Worm (Caenorhabditis elegans) whole organism, young adult: ENCODE data around the gene nhr-118.

Experiments
- B0261.1 ChIP-seq: sonication (generic microtip); optimal IDR thresholded peaks from 2 replicates; lab custom pipeline; 2016; ENCODE audit warnings: mild to moderate bottlenecking, missing genetic modification characterization, moderate library complexity, missing compliant biosample characterization
- B0336.3 ChIP-seq: fragments of 200-800 bp; sonication (Bioruptor generic); IDR thresholded peaks from 2 replicates; pipeline ENCODE4 v1.3.6; 2022; ENCODE audit warnings: missing genetic modification characterization, missing compliant biosample characterization
- C17E4.6 ChIP-seq: fragments of 200-800 bp; sonication (Bioruptor generic); IDR thresholded peaks from 2 replicates; pipeline ENCODE4 v1.3.6; 2022; ENCODE audit warnings: missing genetic modification reagents, missing genetic modification characterization, missing compliant biosample characterization
- F22D6.2 ChIP-seq: sonication (generic microtip); optimal IDR thresholded peaks from 2 replicates; lab custom pipeline; 2016; ENCODE audit warnings: mild to moderate bottlenecking, missing genetic modification characterization, missing compliant biosample characterization
- F33H1.4 ChIP-seq: fragments of 200-800 bp; sonication (Bioruptor generic); IDR thresholded peaks from 2 replicates; pipeline ENCODE4 v1.3.6; 2022; ENCODE audit warnings: missing genetic modification reagents, missing genetic modification characterization, missing compliant biosample characterization
- F57A8.1 ChIP-seq: fragments of 200-800 bp; sonication (Bioruptor generic); optimal IDR thresholded peaks from 2 replicates; lab custom pipeline; 2018; ENCODE audit warnings: mild to moderate bottlenecking, missing genetic modification characterization, moderate library complexity, missing compliant biosample characterization
- T26A5.8 ChIP-seq: sonication (generic microtip); optimal IDR thresholded peaks from 2 replicates; lab custom pipeline; 2016; ENCODE audit warnings: missing genetic modification characterization, missing compliant biosample characterization
- Y53F4B.3 ChIP-seq: fragments of 200-800 bp; sonication (Bioruptor generic); IDR thresholded peaks from 2 replicates; pipeline ENCODE4 v1.3.6; 2022; ENCODE audit warnings: missing genetic modification reagents, missing genetic modification characterization, missing compliant biosample characterization
- Y53G8AR.9 ChIP-seq: fragments of 200-800 bp; sonication (Bioruptor generic); conservative IDR thresholded peaks from 2 replicates; pipeline ENCODE4 v1.3.6; 2022; ENCODE audit warnings: missing genetic modification reagents, missing genetic modification characterization, missing compliant biosample characterization
- Y79H2A.3 ChIP-seq: fragments of 200-800 bp; sonication (Bioruptor generic); conservative IDR thresholded peaks from 2 replicates; pipeline ENCODE4 v1.3.6; 2022; ENCODE audit warnings: missing genetic modification reagents, missing genetic modification characterization, missing compliant biosample characterization
- ZK185.1 ChIP-seq: sonication (generic microtip); optimal IDR thresholded peaks from 2 replicates; lab custom pipeline; 2016; ENCODE audit warnings: mild to moderate bottlenecking, missing genetic modification characterization, missing compliant biosample characterization; ENCODE audit not compliant: poor library complexity, severe bottlenecking
- ama-1 ChIP-seq, 3 experiments: fragments of 150-350 bp in 1 of 3; sonication (generic microtip) in 2 of 3; optimal IDR thresholded peaks; 2 replicates each; lab custom pipeline; 2014 to 2018; ENCODE audit warnings: missing biosample characterization in 2 of 3, missing genetic modification characterization in 2 of 3, missing genetic modification reagents in 2 of 3
- athp-1 ChIP-seq: sonication (generic microtip); optimal IDR thresholded peaks from 2 replicates; lab custom pipeline; 2017; ENCODE audit warnings: mild to moderate bottlenecking, missing genetic modification characterization, missing compliant biosample characterization
- attf-5 ChIP-seq: fragments of 200-800 bp; sonication (Bioruptor generic); optimal IDR thresholded peaks from 2 replicates; lab custom pipeline; 2018; ENCODE audit warnings: mild to moderate bottlenecking, missing genetic modification characterization, missing compliant biosample characterization
- attf-6 ChIP-seq: fragments of 200-800 bp; sonication (Bioruptor generic); IDR thresholded peaks from 2 replicates; pipeline ENCODE4 v1.3.6; 2022; ENCODE audit warnings: missing genetic modification reagents, missing genetic modification characterization, missing compliant biosample characterization
- bed-1 ChIP-seq: fragments of 200-800 bp; sonication (Bioruptor generic); IDR thresholded peaks from 2 replicates; pipeline ENCODE4 v1.3.6; 2022; ENCODE audit warnings: missing genetic modification reagents, missing genetic modification characterization, missing compliant biosample characterization
- ccch-3 ChIP-seq: fragments of 200-800 bp; sonication (Bioruptor generic); optimal IDR thresholded peaks from 2 replicates; lab custom pipeline; 2018; ENCODE audit warnings: mild to moderate bottlenecking, missing genetic modification characterization, missing compliant biosample characterization
- cebp-2 ChIP-seq: fragments of 200-800 bp; sonication (Bioruptor generic); IDR thresholded peaks from 2 replicates; pipeline ENCODE4 v1.3.6; 2022; ENCODE audit warnings: missing genetic modification characterization, missing compliant biosample characterization
- ceh-27 ChIP-seq: fragments of 200-800 bp; sonication (Bioruptor generic); optimal IDR thresholded peaks from 2 replicates; lab custom pipeline; 2018; ENCODE audit warnings: mild to moderate bottlenecking, missing genetic modification characterization, moderate library complexity, missing compliant biosample characterization
- ceh-58 ChIP-seq: fragments of 200-800 bp; sonication (Bioruptor generic); IDR thresholded peaks from 2 replicates; pipeline ENCODE4 v1.3.6; 2022; ENCODE audit warnings: missing genetic modification characterization, missing compliant biosample characterization
- ceh-79 ChIP-seq: sonication (generic microtip); optimal IDR thresholded peaks from 2 replicates; lab custom pipeline; 2017; ENCODE audit warnings: mild to moderate bottlenecking, missing genetic modification characterization, missing compliant biosample characterization
- chd-7 ChIP-seq: sonication (generic microtip); optimal IDR thresholded peaks from 2 replicates; lab custom pipeline; 2016; ENCODE audit warnings: mild to moderate bottlenecking, missing genetic modification characterization, moderate library complexity, missing compliant biosample characterization
- efl-1 ChIP-seq: fragments of 150-350 bp; optimal IDR thresholded peaks from 2 replicates; lab custom pipeline; 2014; ENCODE audit warnings: missing biosample characterization, missing genetic modification reagents, missing genetic modification characterization
- egl-18 ChIP-seq: fragments of 200-800 bp; sonication (Bioruptor generic); IDR thresholded peaks from 2 replicates; pipeline ENCODE4 v1.3.6; 2022; ENCODE audit warnings: missing genetic modification reagents, missing genetic modification characterization, missing compliant biosample characterization
- egrh-3 ChIP-seq: fragments of 200-800 bp; sonication (Bioruptor generic); IDR thresholded peaks from 2 replicates; pipeline ENCODE4 v1.3.6; 2022; ENCODE audit warnings: missing genetic modification reagents, missing genetic modification characterization, missing compliant biosample characterization
- ets-4 ChIP-seq: fragments of 200-800 bp; sonication (Bioruptor generic); optimal IDR thresholded peaks from 2 replicates; lab custom pipeline; 2018; ENCODE audit warnings: mild to moderate bottlenecking, missing genetic modification characterization, missing compliant biosample characterization
- fkh-3 ChIP-seq: sonication (generic microtip); optimal IDR thresholded peaks from 2 replicates; lab custom pipeline; 2016; ENCODE audit warnings: mild to moderate bottlenecking, missing genetic modification characterization, missing compliant biosample characterization
- hsf-1 ChIP-seq: fragments of 200-800 bp; sonication (Bioruptor generic); IDR thresholded peaks from 2 replicates; pipeline ENCODE4 v1.3.6; 2022; ENCODE audit warnings: missing genetic modification reagents, missing genetic modification characterization, missing compliant biosample characterization
- lin-26 ChIP-seq: fragments of 200-800 bp; sonication (Bioruptor generic); IDR thresholded peaks from 2 replicates; pipeline ENCODE4 v1.3.6; 2022; ENCODE audit warnings: missing genetic modification reagents, missing genetic modification characterization, missing compliant biosample characterization
- lin-35 ChIP-seq, 3 experiments: fragments of 150-350 bp in 2 of 3; sonication (generic microtip) in 1 of 3; optimal IDR thresholded peaks; 2 replicates each; lab custom pipeline; 2014 to 2018; ENCODE audit warnings: missing biosample characterization in 3 of 3, missing genetic modification characterization in 3 of 3, missing genetic modification reagents in 3 of 3
- lin-40 ChIP-seq: sonication (generic microtip); optimal IDR thresholded peaks from 2 replicates; lab custom pipeline; 2016; ENCODE audit warnings: missing genetic modification characterization, mild to moderate bottlenecking, missing compliant biosample characterization, missing genotype, missing genetic modification reagents
- lin-54 ChIP-seq: fragments of 200-800 bp; sonication (Bioruptor generic); optimal IDR thresholded peaks from 2 replicates; lab custom pipeline; 2018; ENCODE audit warnings: mild to moderate bottlenecking, missing genetic modification characterization, missing compliant biosample characterization
- madf-3 ChIP-seq: fragments of 200-800 bp; sonication (Bioruptor generic); IDR thresholded peaks from 2 replicates; pipeline ENCODE4 v1.3.6; 2022; ENCODE audit warnings: missing genetic modification reagents, missing genetic modification characterization, missing compliant biosample characterization
- madf-6 ChIP-seq: fragments of 200-800 bp; sonication (Bioruptor generic); IDR thresholded peaks from 2 replicates; pipeline ENCODE4 v1.3.6; 2022; ENCODE audit warnings: missing genetic modification reagents, missing genetic modification characterization, missing compliant biosample characterization
- madf-8 ChIP-seq: fragments of 200-800 bp; sonication (Bioruptor generic); conservative IDR thresholded peaks from 2 replicates; pipeline ENCODE4 v1.3.6; 2022; ENCODE audit warnings: missing genetic modification reagents, missing genetic modification characterization, missing compliant biosample characterization
- mel-28 ChIP-seq: sonication (generic microtip); optimal IDR thresholded peaks from 2 replicates; lab custom pipeline; 2016; ENCODE audit warnings: borderline replicate concordance, mild to moderate bottlenecking, missing genetic modification characterization, missing compliant biosample characterization
- mes-4 ChIP-seq: sonication (generic microtip); optimal IDR thresholded peaks from 2 replicates; lab custom pipeline; 2016; ENCODE audit warnings: missing genotype, missing genetic modification characterization, missing compliant biosample characterization
- nfya-2 ChIP-seq: fragments of 200-800 bp; sonication (Bioruptor generic); IDR thresholded peaks from 2 replicates; pipeline ENCODE4 v1.3.6; 2022; ENCODE audit warnings: missing genetic modification reagents, missing genetic modification characterization, missing compliant biosample characterization
- nfyb-1 ChIP-seq: fragments of 200-800 bp; sonication (Bioruptor generic); IDR thresholded peaks from 2 replicates; pipeline ENCODE4 v1.3.6; 2022; ENCODE audit warnings: missing genetic modification reagents, missing genetic modification characterization, missing compliant biosample characterization
- nhr-120 ChIP-seq: fragments of 200-800 bp; sonication (Bioruptor generic); IDR thresholded peaks from 2 replicates; pipeline ENCODE4 v1.3.6; 2022; ENCODE audit warnings: missing genetic modification characterization, missing compliant biosample characterization
- sdz-38 ChIP-seq: sonication (generic microtip); optimal IDR thresholded peaks from 2 replicates; lab custom pipeline; 2016; ENCODE audit warnings: missing genotype, missing genetic modification characterization, missing compliant biosample characterization
- sea-2 ChIP-seq: fragments of 200-800 bp; sonication (Bioruptor generic); IDR thresholded peaks from 2 replicates; pipeline ENCODE4 v1.3.6; 2022; ENCODE audit warnings: missing genetic modification characterization, missing compliant biosample characterization
- snpc-1.1 ChIP-seq: sonication (generic microtip); optimal IDR thresholded peaks from 2 replicates; lab custom pipeline; 2017; ENCODE audit warnings: missing genetic modification characterization, mild to moderate bottlenecking, missing compliant biosample characterization, antibody characterized with exemption, moderate library complexity, missing genotype, missing genetic modification reagents; ENCODE audit not compliant: insufficient read depth
- snpc-4 ChIP-seq, 5 experiments: fragments of 150-350 bp in 1 of 5; sonication (generic microtip) in 4 of 5; optimal IDR thresholded peaks; 2 replicates each; lab custom pipeline; 2014 to 2018; ENCODE audit warnings: missing genetic modification characterization in 5 of 5, missing biosample characterization in 3 of 5, antibody characterized with exemption in 2 of 5, mild to moderate bottlenecking in 2 of 5, missing compliant biosample characterization in 2 of 5, missing genotype in 2 of 5, moderate library complexity in 2 of 5, missing genetic modification reagents in 1 of 5
- tbp1 ChIP-seq: fragments of 200-800 bp; sonication (Bioruptor generic); optimal IDR thresholded peaks from 2 replicates; lab custom pipeline; 2018; ENCODE audit warnings: mild to moderate bottlenecking, missing genetic modification characterization, missing compliant biosample characterization
- tlf-1 ChIP-seq: fragments of 200-800 bp; sonication (Bioruptor generic); optimal IDR thresholded peaks from 2 replicates; lab custom pipeline; 2018; ENCODE audit warnings: mild to moderate bottlenecking, missing genetic modification characterization, missing compliant biosample characterization
- unc-130 ChIP-seq: sonication (generic microtip); optimal IDR thresholded peaks from 2 replicates; lab custom pipeline; 2016; ENCODE audit warnings: missing genetic modification reagents, missing genetic modification characterization, missing compliant biosample characterization
- ztf-18 ChIP-seq: sonication (generic microtip); optimal IDR thresholded peaks from 2 replicates; lab custom pipeline; 2016; ENCODE audit warnings: missing genotype, mild to moderate bottlenecking, missing genetic modification characterization, missing compliant biosample characterization
- ztf-3 ChIP-seq: fragments of 200-800 bp; sonication (Bioruptor generic); optimal IDR thresholded peaks from 2 replicates; lab custom pipeline; 2018; ENCODE audit warnings: mild to moderate bottlenecking, missing genetic modification characterization, missing compliant biosample characterization

Gene nhr-118

ce11 chrV:4374625-4375024 lies 33.0 kb upstream of the nhr-118 start, which contains the start of gene neg-1:
TSS of gene neg-1 (minus strand) at chrV:4374874.
- TF ChIP-seq egl-18 (GFP tag; lab: Robert Waterston, UW): no peak
- no peak for TF ChIP-seq ceh-79 (tag; lab: Kevin White, UChicago)
- no peak for TF ChIP-seq nfya-2 (GFP tag; lab: Robert Waterston, UW)
- no peak for TF ChIP-seq F33H1.4 (GFP tag; lab: Robert Waterston, UW)
- no peak for TF ChIP-seq athp-1 (tag; lab: Kevin White, UChicago)
- TF ChIP-seq attf-6 (GFP tag; lab: Robert Waterston, UW): 0 out of 2 replicates have a peak, but pooled peaks have one; percentile 21
- no peak for TF ChIP-seq lin-40 (tag; lab: Kevin White, UChicago)
- TF ChIP-seq ets-4 (GFP tag; lab: Kevin White, UChicago): no peak
- TF ChIP-seq nhr-120: no peak
- TF ChIP-seq C17E4.6 (GFP tag; lab: Robert Waterston, UW): no peak
- TF ChIP-seq madf-3 (GFP tag; lab: Robert Waterston, UW): peak; percentile 63; the same call in 1 of the 2 replicates
- no peak for TF ChIP-seq fkh-3
- TF ChIP-seq sea-2 (GFP tag; lab: Robert Waterston, UW): no peak
- peak; percentile 28; the same call in 1 of the 2 replicates for TF ChIP-seq Y79H2A.3 (GFP tag; lab: Robert Waterston, UW)
- TF ChIP-seq Y53G8AR.9 (GFP tag; lab: Robert Waterston, UW): 0 out of 2 replicates have a peak, but pooled peaks have one; percentile 18
- no peak for TF ChIP-seq lin-26
- TF ChIP-seq lin-54 (GFP tag; lab: Kevin White, UChicago): peak; percentile 3
- TF ChIP-seq F57A8.1 (GFP tag; lab: Kevin White, UChicago): no peak
- no peak for TF ChIP-seq ZK185.1 (tag; lab: Kevin White, UChicago)
- no peak for TF ChIP-seq ztf-18 (tag; lab: Kevin White, UChicago)
- TF ChIP-seq ceh-27 (GFP tag; lab: Kevin White, UChicago): no peak
- no peak for TF ChIP-seq lin-35 (GFP tag; optimal IDR thresholded peaks at IDR 0.05; lab: Kevin White, UChicago)
- TF ChIP-seq ccch-3 (GFP tag; lab: Kevin White, UChicago): no peak
- no peak for TF ChIP-seq tlf-1 (GFP tag; lab: Kevin White, UChicago)
- TF ChIP-seq bed-1 (GFP tag; lab: Robert Waterston, UW): no peak
- TF ChIP-seq snpc-4 (GFP tag; optimal IDR thresholded peaks at IDR 0.05; lab: Kevin White, UChicago): no peak
- TF ChIP-seq snpc-4 (tag; optimal IDR thresholded peaks at IDR 0.05; lab: Kevin White, UChicago): no peak
- TF ChIP-seq attf-5 (GFP tag; lab: Kevin White, UChicago): no peak
- no peak for TF ChIP-seq mes-4
- no peak for TF ChIP-seq snpc-1.1
- no peak for TF ChIP-seq ama-1 (optimal IDR thresholded peaks at IDR 0.05; lab: Kevin White, UChicago)
- no peak for TF ChIP-seq ama-1 (GFP tag; optimal IDR thresholded peaks at IDR 0.05; lab: Kevin White, UChicago)
- TF ChIP-seq ztf-3 (GFP tag; lab: Kevin White, UChicago): no peak
- TF ChIP-seq B0336.3 (GFP tag; lab: Robert Waterston, UW): peak; percentile 17; the same call in 1 of the 2 replicates
- no peak for TF ChIP-seq chd-7
- no peak for TF ChIP-seq madf-8 (GFP tag; lab: Robert Waterston, UW)
- TF ChIP-seq efl-1: peak; percentile 18
- TF ChIP-seq hsf-1 (GFP tag; lab: Robert Waterston, UW): 0 out of 2 replicates have a peak, but pooled peaks have one; percentile 51
- TF ChIP-seq unc-130 (GFP tag; lab: Kevin White, UChicago): no peak
- TF ChIP-seq cebp-2 (GFP tag; lab: Robert Waterston, UW): no peak
- TF ChIP-seq nfyb-1 (GFP tag; lab: Robert Waterston, UW): no peak
- TF ChIP-seq madf-6 (GFP tag; lab: Robert Waterston, UW): peak; percentile 58
- no peak for TF ChIP-seq Y53F4B.3 (GFP tag; lab: Robert Waterston, UW)
- TF ChIP-seq F22D6.2 (tag; lab: Kevin White, UChicago): no peak
- no peak for TF ChIP-seq B0261.1 (tag; lab: Kevin White, UChicago)
- no peak for TF ChIP-seq sdz-38 (tag; lab: Kevin White, UChicago)
- no peak for TF ChIP-seq ceh-58
- no peak for TF ChIP-seq egrh-3 (GFP tag; lab: Robert Waterston, UW)
- TF ChIP-seq tbp1: no peak
- TF ChIP-seq mel-28: no peak
- no peak for TF ChIP-seq T26A5.8
